Worm (Caenorhabditis elegans): ENCODE data around the gene H03E18.1.

H03E18.1 gene

DNA sequence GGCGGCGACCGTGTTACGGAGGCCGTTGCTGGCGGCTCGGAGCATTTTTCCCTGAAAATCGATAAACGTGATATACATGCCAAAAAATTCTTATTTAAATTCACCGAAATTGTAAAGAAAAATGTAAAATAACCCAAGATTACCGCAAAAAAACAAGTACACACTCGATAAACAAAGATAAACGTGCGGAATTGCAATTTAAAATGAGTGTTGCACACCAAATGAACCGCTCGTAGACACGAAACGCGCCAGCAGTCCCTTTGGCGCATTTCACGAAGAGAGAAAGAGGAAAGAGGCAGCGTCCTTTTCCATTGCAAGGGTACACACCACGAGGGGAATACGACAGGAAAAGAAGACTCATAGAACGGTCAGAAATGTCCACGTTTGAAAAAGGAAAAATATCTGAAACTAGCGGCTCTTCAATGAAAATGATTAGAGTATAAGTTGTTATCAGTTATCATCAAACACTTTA, 38.3 kb downstream of the H03E18.1 start, which contains the start of gene sdha-1 (continued):
- no peak for TF ChIP-seq F39B2.1 (GFP tag; IDR thresholded peaks at IDR 0.05)
- TF ChIP-seq Y53F4B.3 (GFP tag; IDR thresholded peaks at IDR 0.05), result no peak
- no peak for TF ChIP-seq nhr-179 (tag; optimal IDR thresholded peaks at IDR 0.05)
- TF ChIP-seq Y53G8AR.9 (GFP tag; conservative IDR thresholded peaks at IDR 0.05), result peak; percentile 69; the same call in 1 of the 2 replicates
- TF ChIP-seq nhr-80 (tag; optimal IDR thresholded peaks at IDR 0.05), result peak; percentile 94

DNA sequence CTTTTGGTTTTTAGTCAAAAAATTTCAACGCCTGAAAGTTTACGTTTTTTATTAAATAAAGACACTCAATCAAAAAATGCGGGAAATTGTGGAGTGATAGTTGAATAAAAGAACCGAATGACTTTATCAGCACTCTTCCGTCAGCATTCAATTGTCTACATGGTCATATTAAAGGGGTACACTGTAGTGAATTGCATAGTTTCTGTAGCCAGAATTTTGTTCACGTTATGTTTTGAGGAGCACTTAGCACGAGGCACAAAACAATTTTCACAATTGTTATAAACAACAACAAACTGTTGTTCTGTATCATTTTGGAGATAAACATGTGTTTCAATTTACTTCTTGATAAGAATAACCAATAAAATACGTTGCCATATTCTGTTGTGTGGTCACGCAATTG, 41.4 kb downstream of the H03E18.1 start, which contains the start of gene D2021.4:
Gene D2021.4, minus strand, starts transcription at position 48 of the 400 bp plus-strand sequence.
- TF ChIP-seq nhr-80 (tag; optimal IDR thresholded peaks at IDR 0.05) (peak; percentile 90), Y53G8AR.9 (GFP tag; conservative IDR thresholded peaks at IDR 0.05) (no peak), cebp-1 (GFP tag; IDR thresholded peaks at IDR 0.05) (no peak), cebp-1 (tag; optimal IDR thresholded peaks at IDR 0.05) (peak; percentile 28)

DNA sequence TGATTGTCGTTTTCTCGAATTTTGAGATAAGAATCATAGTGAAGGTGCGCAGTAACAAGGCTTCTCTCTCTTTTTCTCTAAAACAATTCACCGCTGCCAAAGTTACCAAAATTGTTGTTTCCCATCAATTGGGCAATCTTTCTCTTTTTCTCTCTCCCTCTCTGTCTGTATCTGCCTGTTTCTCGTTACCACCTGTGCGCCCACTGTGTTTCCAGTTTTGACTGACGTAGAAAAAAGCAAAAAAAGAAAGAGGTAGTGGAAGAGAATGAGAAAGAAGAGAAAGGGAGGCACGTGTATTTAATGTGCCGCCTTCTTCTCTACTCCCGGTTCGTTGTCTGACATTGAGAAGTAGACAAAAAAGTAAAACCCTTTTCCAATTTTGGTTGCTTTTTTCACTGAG, 42.4 kb downstream of the H03E18.1 start:
- TF ChIP-seq nhr-80 (tag; optimal IDR thresholded peaks at IDR 0.05) (peak; percentile 85), zim-3 (tag; optimal IDR thresholded peaks at IDR 0.05) (no peak), T07F8.4 (tag; optimal IDR thresholded peaks at IDR 0.05) (no peak), F49E8.2 (tag; optimal IDR thresholded peaks at IDR 0.05; ENCODE audit: insufficient read depth) (no peak), F22D6.2 (tag; optimal IDR thresholded peaks at IDR 0.05) (peak; percentile 69), let-526 (GFP tag; IDR thresholded peaks at IDR 0.05) (no peak), ets-4 (GFP tag; optimal IDR thresholded peaks at IDR 0.05) (no peak), ztf-26 (tag; optimal IDR thresholded peaks at IDR 0.05) (peak; percentile 54), lag-1 (GFP tag; IDR thresholded peaks at IDR 0.05) (no peak), hmg-20 (GFP tag; IDR thresholded peaks at IDR 0.05) (no peak), unc-62 (GFP tag; optimal IDR thresholded peaks at IDR 0.05) (peak; percentile 6), F10E7.11 (tag; optimal IDR thresholded peaks at IDR 0.05) (no peak), lin-35 (GFP tag; optimal IDR thresholded peaks at IDR 0.05) (no peak), ztf-18 (tag; optimal IDR thresholded peaks at IDR 0.05) (peak; percentile 32), let-607 (tag; optimal IDR thresholded peaks at IDR 0.05) (no peak), hmg-1.2 (GFP tag; IDR thresholded peaks at IDR 0.05) (peak; percentile 40; the same call in 1 of the 2 replicates), Y53G8AR.9 (GFP tag; conservative IDR thresholded peaks at IDR 0.05) (no peak), ceh-27 (GFP tag; optimal IDR thresholded peaks at IDR 0.05) (peak; percentile 38), repo-1 (tag; optimal IDR thresholded peaks at IDR 0.05) (no peak), Y95B8A.8 (GFP tag; IDR thresholded peaks at IDR 0.05) (no peak), lin-40 (tag; optimal IDR thresholded peaks at IDR 0.05) (peak; percentile 86), attf-5 (GFP tag; optimal IDR thresholded peaks at IDR 0.05) (peak; percentile 46), dpl-1 (GFP tag; optimal IDR thresholded peaks at IDR 0.05) (no peak), tbp1 (GFP tag; optimal IDR thresholded peaks at IDR 0.05) (peak; percentile 17), snpc-4 (GFP tag; optimal IDR thresholded peaks at IDR 0.05) (no peak), snpc-4 (tag; optimal IDR thresholded peaks at IDR 0.05) (no peak), Y79H2A.3 (GFP tag; conservative IDR thresholded peaks at IDR 0.05) (no peak), zfh-2 (GFP tag; conservative IDR thresholded peaks at IDR 0.05) (0 out of 2 replicates have a peak, but pooled peaks have one; percentile 21), dox-1 (GFP tag; IDR thresholded peaks at IDR 0.05) (peak; percentile 38; the same call in 1 of the 2 replicates), attf-6 (GFP tag; IDR thresholded peaks at IDR 0.05) (no peak), B0336.3 (GFP tag; IDR thresholded peaks at IDR 0.05) (0 out of 2 replicates have a peak, but pooled peaks have one; percentile 25), nfyb-1 (GFP tag; IDR thresholded peaks at IDR 0.05) (0 out of 2 replicates have a peak, but pooled peaks have one; percentile 60), lir-1 (GFP tag; conservative IDR thresholded peaks at IDR 0.05) (no peak), sdz-38 (tag; optimal IDR thresholded peaks at IDR 0.05) (no peak), somi-1 (GFP tag; optimal IDR thresholded peaks at IDR 0.05) (peak; percentile 79), lsy-27 (tag; optimal IDR thresholded peaks at IDR 0.05; ENCODE audit: borderline replicate concordance, insufficient read depth) (no peak), ama-1 (optimal IDR thresholded peaks at IDR 0.05) (no peak), ama-1 (GFP tag; optimal IDR thresholded peaks at IDR 0.05) (no peak), Y56A3A.18 (GFP tag; IDR thresholded peaks at IDR 0.05) (no peak)

Measured in whole organism, young adult.